Worm (Caenorhabditis elegans) whole organism, L2 larva: ENCODE results near the gene T19H12.2.

ENCODE experiments used
- R02D3.7 ChIP-seq: fragments of 150-350 bp; optimal IDR thresholded peaks from 2 replicates; lab custom pipeline; 2014; ENCODE audit warnings: missing biosample characterization, missing genetic modification characterization
- lin-13 ChIP-seq: fragments of 150-350 bp; optimal IDR thresholded peaks from 2 replicates; lab custom pipeline; 2014; ENCODE audit warnings: missing biosample characterization, missing genetic modification reagents, missing genetic modification characterization
- lsy-2 ChIP-seq, 2 experiments: fragments of 150-350 bp in 1 of 2; sonication (generic microtip) in 1 of 2; optimal IDR thresholded peaks; 2 replicates each; lab custom pipeline; 2014 to 2017; ENCODE audit warnings: missing biosample characterization in 2 of 2, missing genetic modification characterization in 2 of 2
- unc-62 ChIP-seq: fragments of 150-350 bp; optimal IDR thresholded peaks from 2 replicates; lab custom pipeline; 2014; ENCODE audit warnings: missing biosample characterization, missing genetic modification reagents, missing genetic modification characterization

DNA sequence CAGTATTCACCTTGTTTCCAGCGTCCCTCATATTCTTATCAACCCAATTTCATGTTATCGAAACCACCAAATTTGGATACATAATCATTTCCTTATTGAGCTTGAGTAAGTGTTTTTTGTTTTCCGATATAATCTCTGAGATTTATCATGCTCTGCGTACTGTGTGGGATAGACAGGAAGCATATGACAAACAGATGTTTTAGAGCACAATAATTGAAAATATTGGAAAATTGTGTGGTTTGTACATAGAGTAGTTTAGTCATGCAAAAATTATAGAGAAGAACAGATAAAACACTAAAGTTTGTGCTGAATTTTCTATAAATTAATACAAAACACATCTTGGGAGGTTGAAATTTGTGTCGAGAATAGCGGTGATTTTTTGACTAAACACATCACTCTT is 21.5 kb upstream of the T19H12.2 start:
- no peak for TF ChIP-seq R02D3.7 (tag; lab: Kevin White, UChicago)
- TF ChIP-seq unc-62, result no peak
- TF ChIP-seq lin-13 (GFP tag; lab: Kevin White, UChicago), result no peak
- TF ChIP-seq lsy-2 (tag; optimal IDR thresholded peaks at IDR 0.05; lab: Kevin White, UChicago), result no peak
